Fruit fly (Drosophila melanogaster): ENCODE measurements around the gene lmgA.

The lmgA gene

dm6 chr2L:8528951-8529430 lies 573 bp upstream of the lmgA start, which contains the start of gene CG17834 (continued):
- no peak for TF ChIP-seq CG2712 (tag; optimal IDR thresholded peaks at IDR 0.05)
- TF ChIP-seq CG7987 (GFP tag; optimal IDR thresholded peaks at IDR 0.05): peak; percentile 29
- no peak for TF ChIP-seq MBD-R2 (GFP tag; IDR thresholded peaks at IDR 0.05)
- TF ChIP-seq da (GFP tag; optimal IDR thresholded peaks at IDR 0.05): no peak
- TF ChIP-seq CG5953 (GFP tag; IDR thresholded peaks at IDR 0.05): no peak
- peak; percentile 30; the same call in 1 of the 3 replicates for TF ChIP-seq CG11695 (GFP tag; IDR thresholded peaks at IDR 0.05)
- TF ChIP-seq Jarid2 (GFP tag; optimal IDR thresholded peaks at IDR 0.05): peak; percentile 88
- TF ChIP-seq peb (GFP tag; IDR thresholded peaks at IDR 0.05): no peak
- TF ChIP-seq CG1024 (GFP tag; IDR thresholded peaks at IDR 0.05): no peak
- TF ChIP-seq BEAF-32 (GFP tag; optimal IDR thresholded peaks at IDR 0.05): no peak
- TF ChIP-seq CG18599 (GFP tag; optimal IDR thresholded peaks at IDR 0.05): no peak
- no peak for TF ChIP-seq Doc2 (GFP tag; IDR thresholded peaks at IDR 0.05)
- TF ChIP-seq jumu (GFP tag; optimal IDR thresholded peaks at IDR 0.05): no peak
- no peak for TF ChIP-seq Ssrp (tag; optimal IDR thresholded peaks at IDR 0.05)
- no peak for TF ChIP-seq pita (GFP tag; optimal IDR thresholded peaks at IDR 0.05)
- TF ChIP-seq wek (GFP tag; optimal IDR thresholded peaks at IDR 0.05): no peak
- peak; percentile 58; the same call in 1 of the 3 replicates for TF ChIP-seq CG2199 (GFP tag; IDR thresholded peaks at IDR 0.05)
- TF ChIP-seq crp (GFP tag; optimal IDR thresholded peaks at IDR 0.05): no peak
- TF ChIP-seq nom (GFP tag; optimal IDR thresholded peaks at IDR 0.05): peak; percentile 65
- no peak for TF ChIP-seq Lpt (GFP tag; optimal IDR thresholded peaks at IDR 0.05)
- TF ChIP-seq ci (GFP tag; IDR thresholded peaks at IDR 0.05): peak; percentile 59; the same call in 2 of the 3 replicates
- TF ChIP-seq klu (GFP tag; IDR thresholded peaks at IDR 0.05): 0 out of 2 replicates have a peak, but pooled peaks have one; percentile 9
- TF ChIP-seq Sin3A (optimal IDR thresholded peaks at IDR 0.05): no peak
- TF ChIP-seq CG42726 (GFP tag; IDR thresholded peaks at IDR 0.05; ENCODE audit: partially characterized antibody): peak; percentile 37; the same call in 1 of the 2 replicates
- no peak for TF ChIP-seq Dad (GFP tag; optimal IDR thresholded peaks at IDR 0.05)
- no peak for TF ChIP-seq Opbp (GFP tag; IDR thresholded peaks at IDR 0.05; ENCODE audit: partially characterized antibody)
- no peak for TF ChIP-seq CG2120 (GFP tag; optimal IDR thresholded peaks at IDR 0.05)
- TF ChIP-seq CG17359 (tag; optimal IDR thresholded peaks at IDR 0.05): no peak
- TF ChIP-seq YL-1 (GFP tag; optimal IDR thresholded peaks at IDR 0.05): no peak
- no peak for TF ChIP-seq CG18262 (tag; optimal IDR thresholded peaks at IDR 0.05)
- peak; percentile 7 for TF ChIP-seq CG15514 (GFP tag; optimal IDR thresholded peaks at IDR 0.05)
- no peak for TF ChIP-seq Antp (GFP tag; optimal IDR thresholded peaks at IDR 0.05)
- TF ChIP-seq zfh1 (GFP tag; IDR thresholded peaks at IDR 0.05): no peak
- no peak for TF ChIP-seq CG18764 (GFP tag; optimal IDR thresholded peaks at IDR 0.05)
- TF ChIP-seq CG11093 (GFP tag; IDR thresholded peaks at IDR 0.05): no peak
- no peak for TF ChIP-seq CG17802 (tag; optimal IDR thresholded peaks at IDR 0.05)
- peak; percentile 70; the same call in 2 of the 3 replicates for TF ChIP-seq otp (GFP tag; IDR thresholded peaks at IDR 0.05)
- TF ChIP-seq CG11085 (GFP tag; IDR thresholded peaks at IDR 0.05): no peak
- TF ChIP-seq Dbx (GFP tag; IDR thresholded peaks at IDR 0.05): peak; percentile 21; the same call in 1 of the 3 replicates
- no peak for TF ChIP-seq sqz (GFP tag; optimal IDR thresholded peaks at IDR 0.05)
- TF ChIP-seq Tbp (GFP tag; optimal IDR thresholded peaks at IDR 0.05): no peak
- TF ChIP-seq CG9797 (GFP tag; optimal IDR thresholded peaks at IDR 0.05): no peak
- no peak for TF ChIP-seq CG17612 (GFP tag; IDR thresholded peaks at IDR 0.05)
- no peak for TF ChIP-seq BtbVII (GFP tag; optimal IDR thresholded peaks at IDR 0.05)
- TF ChIP-seq lab (GFP tag; optimal IDR thresholded peaks at IDR 0.05): peak; percentile 71
- TF ChIP-seq bowl (GFP tag; IDR thresholded peaks at IDR 0.05): 0 out of 2 replicates have a peak, but pooled peaks have one; percentile 37
- peak; percentile 68 for TF ChIP-seq sug (tag; optimal IDR thresholded peaks at IDR 0.05)
- peak; percentile 16 for TF ChIP-seq HHEX (GFP tag; optimal IDR thresholded peaks at IDR 0.05)
- TF ChIP-seq bbx (GFP tag; IDR thresholded peaks at IDR 0.05; ENCODE audit: partially characterized antibody): 0 out of 2 replicates have a peak, but pooled peaks have one; percentile 7
- TF ChIP-seq CG4854 (GFP tag; optimal IDR thresholded peaks at IDR 0.05): no peak
